Worm (Caenorhabditis elegans): Measurements from ENCODE around the gene C01G12.13.
A peak's percentile ranks its signal among the peaks of the same experiment; 100 is the strongest.

Gene C01G12.13

ce11 chrII:14574790-14575189, 1.7 kb upstream of the C01G12.13 start:
- no peak for TF ChIP-seq nhr-71 (tag; optimal IDR thresholded peaks at IDR 0.05)
- TF ChIP-seq alr-1 (tag; optimal IDR thresholded peaks at IDR 0.05; ENCODE audit: borderline replicate concordance), result no peak
- TF ChIP-seq aly-2 (tag; optimal IDR thresholded peaks at IDR 0.05), result no peak
- TF ChIP-seq mef-2 (tag; optimal IDR thresholded peaks at IDR 0.05), result no peak

- TF ChIP-seq elt-2 (tag; optimal IDR thresholded peaks at IDR 0.05), result no peak
- no peak for TF ChIP-seq grh-1 (GFP tag; IDR thresholded peaks at IDR 0.05)
- TF ChIP-seq egl-27 (tag; optimal IDR thresholded peaks at IDR 0.05), result no peak
- no peak for TF ChIP-seq snu-23 (GFP tag; optimal IDR thresholded peaks at IDR 0.05)
- TF ChIP-seq pag-3 (tag; optimal IDR thresholded peaks at IDR 0.05; ENCODE audit: borderline replicate concordance, insufficient read depth), result no peak
- TF ChIP-seq irx-1 (tag; optimal IDR thresholded peaks at IDR 0.05), result no peak
- TF ChIP-seq ces-1 (GFP tag; optimal IDR thresholded peaks at IDR 0.05), result no peak
- TF ChIP-seq unc-98 (GFP tag; IDR thresholded peaks at IDR 0.05), result no peak
- no peak for TF ChIP-seq nhr-20 (tag; optimal IDR thresholded peaks at IDR 0.05)
- TF ChIP-seq nhr-11 (tag; optimal IDR thresholded peaks at IDR 0.05), result no peak
- no peak for TF ChIP-seq lsy-2 (tag; optimal IDR thresholded peaks at IDR 0.05)
These were observed 1.5 kb downstream of the C01G12.13 start, which contains the start of gene nspb-7 for ce11 chrII:14578013-14578412. Gene nspb-7, plus strand, starts transcription at chrII:14578313.

- no peak for TF ChIP-seq fkh-8 (tag; optimal IDR thresholded peaks at IDR 0.05)
- no peak for TF ChIP-seq efl-1 (optimal IDR thresholded peaks at IDR 0.05)
- peak in 1 of 2 experiments; percentile 51 for TF ChIP-seq efl-1 (GFP tag; optimal IDR thresholded peaks at IDR 0.05 in 1 of 2)
These were observed 2.2 kb downstream of the C01G12.13 start, which contains the start of gene C01G12.9 for ce11 chrII:14578716-14579115. Gene C01G12.9, plus strand, starts transcription at chrII:14579016.

- TF ChIP-seq zip-4 (GFP tag; optimal IDR thresholded peaks at IDR 0.05) (no peak), efl-1 (optimal IDR thresholded peaks at IDR 0.05) (no peak), efl-1 (GFP tag; optimal IDR thresholded peaks at IDR 0.05 in 1 of 2) (peak in 1 of 2 experiments; percentile 62), sup-37 (GFP tag; optimal IDR thresholded peaks at IDR 0.05) (no peak)
These were observed 4.0 kb downstream of the C01G12.13 start, which contains the start of the genes nspb-8 and nspb-9 for ce11 chrII:14580549-14580948. Gene nspb-8, minus strand, starts transcription at chrII:14580649. Gene nspb-9, plus strand, starts transcription at chrII:14580859.

- TF ChIP-seq nhr-84 (tag; optimal IDR thresholded peaks at IDR 0.05) (no peak), egl-13 (tag; optimal IDR thresholded peaks at IDR 0.05) (no peak), pag-3 (tag; optimal IDR thresholded peaks at IDR 0.05; ENCODE audit: borderline replicate concordance, insufficient read depth) (no peak), skn-1 (tag; optimal IDR thresholded peaks at IDR 0.05) (no peak), sup-37 (GFP tag; optimal IDR thresholded peaks at IDR 0.05) (no peak)
These were observed 5.7 kb downstream of the C01G12.13 start, which contains the start of gene C01G12.3 for ce11 chrII:14582206-14582605. Gene C01G12.3, minus strand, starts transcription at chrII:14582306.

- TF ChIP-seq egl-13 (tag; optimal IDR thresholded peaks at IDR 0.05) (no peak), elt-3 (tag; optimal IDR thresholded peaks at IDR 0.05) (no peak), jun-1 (tag; optimal IDR thresholded peaks at IDR 0.05) (no peak), lsy-2 (tag; optimal IDR thresholded peaks at IDR 0.05) (no peak), hpl-2 (GFP tag; optimal IDR thresholded peaks at IDR 0.05) (no peak), nhr-77 (tag; optimal IDR thresholded peaks at IDR 0.05) (no peak), lin-14 (GFP tag; optimal IDR thresholded peaks at IDR 0.05) (no peak), fkh-8 (tag; optimal IDR thresholded peaks at IDR 0.05) (no peak), lin-39 (tag; optimal IDR thresholded peaks at IDR 0.05) (no peak), nhr-76 (tag; optimal IDR thresholded peaks at IDR 0.05) (no peak)
These were observed 10.9 kb downstream of the C01G12.13 start, which contains the start of gene C01G12.5 for ce11 chrII:14587407-14587806. Gene C01G12.5, minus strand, starts transcription at chrII:14587507.

ce11 chrII:14588162-14588561, 11.6 kb downstream of the C01G12.13 start, which contains the start of gene nspb-10:
Gene nspb-10, minus strand, starts transcription at chrII:14588262.
- TF ChIP-seq egl-27 (tag; optimal IDR thresholded peaks at IDR 0.05), result no peak
- TF ChIP-seq fkh-8 (tag; optimal IDR thresholded peaks at IDR 0.05), result no peak
- TF ChIP-seq fos-1 (tag; optimal IDR thresholded peaks at IDR 0.05), result no peak
- TF ChIP-seq ceh-82 (tag; optimal IDR thresholded peaks at IDR 0.05), result no peak

All from whole organism, L1 larva.